Worm (Caenorhabditis elegans) whole organism, L4 larva: ENCODE results near the gene ZC239.13.

Experiments
- D1046.2 ChIP-seq: fragments of 200-800 bp; sonication (Bioruptor generic); IDR thresholded peaks from 2 replicates; pipeline ENCODE4 v1.3.6; 2022; ENCODE audit warnings: missing genetic modification characterization, missing compliant biosample characterization
- F37D6.2 ChIP-seq: sonication (generic microtip); optimal IDR thresholded peaks from 2 replicates; lab custom pipeline; 2016; ENCODE audit warnings: mild to moderate bottlenecking, missing genetic modification characterization, missing compliant biosample characterization
- F44E2.7 ChIP-seq: fragments of 200-800 bp; sonication (Bioruptor generic); IDR thresholded peaks from 2 replicates; pipeline ENCODE4 v2.1.2; 2022; ENCODE audit warnings: missing genetic modification characterization, missing compliant biosample characterization
- F49E8.2 ChIP-seq: sonication (generic microtip); optimal IDR thresholded peaks from 2 replicates; lab custom pipeline; 2016; ENCODE audit warnings: missing compliant biosample characterization, mild to moderate bottlenecking, missing genetic modification characterization, borderline replicate concordance
- T20F7.1 ChIP-seq: fragments of 200-800 bp; sonication (Bioruptor generic); optimal IDR thresholded peaks from 2 replicates; lab custom pipeline; 2018; ENCODE audit warnings: mild to moderate bottlenecking, missing genetic modification characterization, missing compliant biosample characterization
- T26A8.4 ChIP-seq: fragments of 200-800 bp; sonication (Bioruptor generic); IDR thresholded peaks from 2 replicates; pipeline ENCODE4 v1.3.6; 2022; ENCODE audit warnings: missing genetic modification characterization, missing compliant biosample characterization
- Y5F2A.4 ChIP-seq: fragments of 200-800 bp; sonication (Bioruptor generic); optimal IDR thresholded peaks from 2 replicates; lab custom pipeline; 2018; ENCODE audit warnings: mild to moderate bottlenecking, missing genetic modification characterization, missing compliant biosample characterization
- arid-1 ChIP-seq: fragments of 200-800 bp; sonication (Bioruptor generic); conservative IDR thresholded peaks from 2 replicates; pipeline ENCODE4 v1.3.6; 2022; ENCODE audit warnings: missing genetic modification reagents, missing genetic modification characterization, missing compliant biosample characterization
- attf-4 ChIP-seq: sonication (generic microtip); optimal IDR thresholded peaks from 3 replicates; lab custom pipeline; 2017; ENCODE audit warnings: missing biosample characterization, missing genetic modification characterization
- daf-8 ChIP-seq: fragments of 200-800 bp; sonication (Bioruptor generic); IDR thresholded peaks from 2 replicates; pipeline ENCODE4 v1.3.6; 2022; ENCODE audit warnings: missing genetic modification characterization, missing compliant biosample characterization
- dmd-6 ChIP-seq: fragments of 200-800 bp; sonication (Bioruptor generic); IDR thresholded peaks from 2 replicates; pipeline ENCODE4 v1.3.6; 2022; ENCODE audit warnings: missing genetic modification reagents, missing genetic modification characterization, missing compliant biosample characterization
- dmd-8 ChIP-seq: fragments of 200-800 bp; sonication (Bioruptor generic); IDR thresholded peaks from 2 replicates; pipeline ENCODE4 v1.3.6; 2022; ENCODE audit warnings: missing genetic modification characterization, missing compliant biosample characterization
- duxl-1 ChIP-seq: sonication (generic microtip); optimal IDR thresholded peaks from 2 replicates; lab custom pipeline; 2016; ENCODE audit warnings: mild to moderate bottlenecking, missing genetic modification characterization, moderate library complexity, missing compliant biosample characterization; ENCODE audit not compliant: poor library complexity
- dve-1 ChIP-seq: sonication (generic microtip); optimal IDR thresholded peaks from 2 replicates; lab custom pipeline; 2017; ENCODE audit warnings: antibody characterized with exemption, mild to moderate bottlenecking, missing genetic modification characterization, missing compliant biosample characterization; ENCODE audit not compliant: insufficient read depth
- egl-27 ChIP-seq: sonication (generic microtip); optimal IDR thresholded peaks from 3 replicates; lab custom pipeline; 2017; ENCODE audit warnings: missing biosample characterization, missing genetic modification reagents, missing genetic modification characterization
- egl-43 ChIP-seq: fragments of 200-800 bp; sonication (Bioruptor generic); IDR thresholded peaks from 2 replicates; pipeline ENCODE4 v1.3.6; 2022; ENCODE audit warnings: missing genetic modification reagents, missing genetic modification characterization, missing compliant biosample characterization
- fkh-10 ChIP-seq: fragments of 150-350 bp; optimal IDR thresholded peaks from 2 replicates; lab custom pipeline; 2014; ENCODE audit warnings: missing biosample characterization, missing genetic modification reagents, missing genetic modification characterization
- gei-8 ChIP-seq: fragments of 200-800 bp; sonication (Bioruptor generic); optimal IDR thresholded peaks from 2 replicates; lab custom pipeline; 2018; ENCODE audit warnings: mild to moderate bottlenecking, missing genetic modification characterization, missing compliant biosample characterization
- hif-1 ChIP-seq, 2 experiments: sonication (generic microtip); optimal IDR thresholded peaks; 2 replicates each; lab custom pipeline; 2016 to 2017; ENCODE audit warnings: missing compliant biosample characterization in 2 of 2, missing genetic modification characterization in 2 of 2, missing genetic modification reagents in 2 of 2, missing genotype in 2 of 2, mild to moderate bottlenecking in 1 of 2
- hlh-11 ChIP-seq: fragments of 200-800 bp; sonication (Bioruptor generic); optimal IDR thresholded peaks from 2 replicates; lab custom pipeline; 2018; ENCODE audit warnings: mild to moderate bottlenecking, missing genetic modification characterization, missing compliant biosample characterization
- hlh-30 ChIP-seq: sonication (generic microtip); optimal IDR thresholded peaks from 2 replicates; lab custom pipeline; 2017; ENCODE audit warnings: antibody characterized with exemption, mild to moderate bottlenecking, missing genetic modification characterization, missing compliant biosample characterization; ENCODE audit not compliant: insufficient read depth
- hmg-1.1 ChIP-seq: fragments of 200-800 bp; sonication (Bioruptor generic); IDR thresholded peaks from 2 replicates; pipeline ENCODE4 v1.3.6; 2022; ENCODE audit warnings: missing genetic modification reagents, missing genetic modification characterization, missing compliant biosample characterization
- lim-7 ChIP-seq: fragments of 200-800 bp; sonication (Bioruptor generic); IDR thresholded peaks from 2 replicates; pipeline ENCODE4 v1.3.6; 2022; ENCODE audit warnings: missing genetic modification characterization, missing compliant biosample characterization
- lin-15B ChIP-seq: fragments of 150-350 bp; sonication (generic microtip); optimal IDR thresholded peaks from 3 replicates; lab custom pipeline; 2014; ENCODE audit warnings: missing biosample characterization, missing genetic modification characterization
- lin-39 ChIP-seq: fragments of 150-350 bp; optimal IDR thresholded peaks from 2 replicates; lab custom pipeline; 2014; ENCODE audit warnings: missing biosample characterization, missing genetic modification reagents, missing genetic modification characterization
- lsy-2 ChIP-seq, 2 experiments: fragments of 150-350 bp in 1 of 2; sonication (generic microtip) in 1 of 2; optimal IDR thresholded peaks; 2 replicates each; lab custom pipeline; 2014 to 2017; ENCODE audit warnings: missing biosample characterization in 2 of 2, missing genetic modification characterization in 2 of 2
- madf-5 ChIP-seq, 2 experiments: fragments of 200-800 bp; sonication (Bioruptor generic); IDR thresholded peaks; 2 replicates each; pipeline ENCODE4 v1.3.6; 2022; ENCODE audit warnings: missing compliant biosample characterization in 2 of 2, missing genetic modification characterization in 2 of 2
- madf-9 ChIP-seq: fragments of 200-800 bp; sonication (Bioruptor generic); conservative IDR thresholded peaks from 2 replicates; pipeline ENCODE4 v1.3.6; 2022; ENCODE audit warnings: missing genetic modification reagents, missing genetic modification characterization, missing compliant biosample characterization
- mes-2 ChIP-seq: sonication (generic microtip); optimal IDR thresholded peaks from 2 replicates; lab custom pipeline; 2016; ENCODE audit warnings: missing genotype, mild to moderate bottlenecking, missing genetic modification characterization, missing compliant biosample characterization; ENCODE audit not compliant: poor library complexity, severe bottlenecking
- nhr-102 ChIP-seq: sonication (generic microtip); optimal IDR thresholded peaks from 2 replicates; lab custom pipeline; 2016; ENCODE audit warnings: mild to moderate bottlenecking, missing genetic modification characterization, moderate library complexity, missing compliant biosample characterization
- pha-4 ChIP-seq, 2 experiments: fragments of 150-350 bp in 1 of 2; fragments of 200-800 bp in 1 of 2; sonication (Bioruptor generic) in 1 of 2; IDR thresholded peaks in 1 of 2; optimal IDR thresholded peaks in 1 of 2; 2 replicates each; pipeline versions ENCODE4 v1.3.6 to Lab custom; 2014 to 2022; ENCODE audit warnings: missing genetic modification characterization in 2 of 2, missing genetic modification reagents in 2 of 2, missing biosample characterization in 1 of 2, missing compliant biosample characterization in 1 of 2
- pqm-1 ChIP-seq: sonication (generic microtip); optimal IDR thresholded peaks from 2 replicates; lab custom pipeline; 2017; ENCODE audit warnings: missing biosample characterization, missing genetic modification characterization
- rbr-2 ChIP-seq: sonication (generic microtip); optimal IDR thresholded peaks from 2 replicates; lab custom pipeline; 2016; ENCODE audit warnings: missing genotype, missing genetic modification characterization, missing compliant biosample characterization
- sdz-12 ChIP-seq: fragments of 200-800 bp; sonication (Bioruptor generic); optimal IDR thresholded peaks from 2 replicates; lab custom pipeline; 2018; ENCODE audit warnings: mild to moderate bottlenecking, missing genetic modification characterization, missing compliant biosample characterization
- set-16 ChIP-seq: fragments of 200-800 bp; sonication (Bioruptor generic); IDR thresholded peaks from 2 replicates; pipeline ENCODE4 v1.3.6; 2022; ENCODE audit warnings: missing genetic modification reagents, missing genetic modification characterization, missing compliant biosample characterization
- skn-1 ChIP-seq: fragments of 150-350 bp; optimal IDR thresholded peaks from 2 replicates; lab custom pipeline; 2014; ENCODE audit warnings: missing biosample characterization, missing genetic modification characterization
- snpc-1.2 ChIP-seq: fragments of 200-800 bp; sonication (Bioruptor generic); IDR thresholded peaks from 2 replicates; pipeline ENCODE4 v1.3.6; 2022; ENCODE audit warnings: missing genetic modification reagents, missing genetic modification characterization, missing compliant biosample characterization
- unc-39 ChIP-seq: sonication (generic microtip); optimal IDR thresholded peaks from 2 replicates; lab custom pipeline; 2017; ENCODE audit warnings: missing biosample characterization, missing genetic modification characterization
- unc-62 ChIP-seq, 3 experiments: fragments of 150-350 bp in 1 of 3; sonication (generic microtip); optimal IDR thresholded peaks in 2 of 3; peaks in 1 of 3; 1 replicate in 1 of 3; 2 replicates in 2 of 3; lab custom pipeline; 2014 to 2017; ENCODE audit warnings: missing biosample characterization in 3 of 3, missing genetic modification characterization in 3 of 3, missing genetic modification reagents in 3 of 3, missing genotype in 1 of 3
- vab-7 ChIP-seq: fragments of 200-800 bp; sonication (Bioruptor generic); IDR thresholded peaks from 2 replicates; pipeline ENCODE4 v1.3.6; 2022; ENCODE audit warnings: missing genetic modification reagents, missing genetic modification characterization, missing compliant biosample characterization
- zag-1 ChIP-seq: fragments of 150-350 bp; optimal IDR thresholded peaks from 2 replicates; lab custom pipeline; 2014; ENCODE audit warnings: missing biosample characterization, missing genetic modification characterization
- zfp-3 ChIP-seq: fragments of 200-800 bp; sonication (Bioruptor generic); conservative IDR thresholded peaks from 2 replicates; pipeline ENCODE4 v1.3.6; 2022; ENCODE audit warnings: missing genetic modification reagents, missing genetic modification characterization, missing compliant biosample characterization
- zip-2 ChIP-seq: fragments of 150-350 bp; optimal IDR thresholded peaks from 2 replicates; lab custom pipeline; 2014; ENCODE audit warnings: missing biosample characterization, missing genetic modification characterization

ZC239.13 gene

ce11 chrII:3222686-3223085 is at the start of gene ZC239.13:
Gene ZC239.13, minus strand, starts transcription at chrII:3222839.
- no peak for TF ChIP-seq hlh-11 (tag; lab: Kevin White, UChicago)
- no peak for TF ChIP-seq F44E2.7
- no peak for TF ChIP-seq hmg-1.1 (GFP tag; lab: Robert Waterston, UW)
- TF ChIP-seq pqm-1 (tag; lab: Kevin White, UChicago), result peak; percentile 26
- TF ChIP-seq daf-8 (GFP tag; lab: Robert Waterston, UW), result no peak

- TF ChIP-seq set-16 (GFP tag; lab: Robert Waterston, UW) (no peak), attf-4 (tag; lab: Kevin White, UChicago) (no peak), hlh-30 (tag; lab: Kevin White, UChicago) (peak; percentile 39)
These were observed 48.0 kb upstream of the ZC239.13 start for ce11 chrII:3270598-3270997.

ce11 chrII:3267815-3268214 is 45.2 kb upstream of the ZC239.13 start:
- TF ChIP-seq madf-9, result no peak
- TF ChIP-seq T20F7.1 (GFP tag; lab: Kevin White, UChicago), result no peak
- TF ChIP-seq madf-5 (GFP tag; IDR thresholded peaks at IDR 0.05; lab: Robert Waterston, UW), result peak in 1 of 2 experiments; percentile 55; a peak in 1 of 4 replicates
- no peak for TF ChIP-seq fkh-10 (GFP tag; lab: Kevin White, UChicago)
- 0 out of 2 replicates have a peak, but pooled peaks have one; percentile 10 for TF ChIP-seq hmg-1.1 (GFP tag; lab: Robert Waterston, UW)
- 0 out of 2 replicates have a peak, but pooled peaks have one; percentile 26 for TF ChIP-seq T26A8.4
- TF ChIP-seq F44E2.7, result no peak
- no peak for TF ChIP-seq lsy-2 (tag; optimal IDR thresholded peaks at IDR 0.05; lab: Kevin White, UChicago)
- no peak for TF ChIP-seq egl-27 (tag; lab: Kevin White, UChicago)
- peak; percentile 57; the same call in 1 of the 2 replicates for TF ChIP-seq vab-7 (GFP tag; lab: Robert Waterston, UW)
- no peak for TF ChIP-seq rbr-2 (tag; lab: Kevin White, UChicago)
- 0 out of 2 replicates have a peak, but pooled peaks have one; percentile 43 for TF ChIP-seq zfp-3 (GFP tag; lab: Robert Waterston, UW)
- TF ChIP-seq duxl-1 (tag; lab: Kevin White, UChicago), result peak; percentile 61
- no peak for TF ChIP-seq Y5F2A.4 (GFP tag; lab: Kevin White, UChicago)
- peak; percentile 70 for TF ChIP-seq lim-7 (GFP tag; lab: Robert Waterston, UW)
- no peak for TF ChIP-seq zag-1 (tag; lab: Kevin White, UChicago)
- TF ChIP-seq egl-43 (GFP tag; lab: Robert Waterston, UW), result 0 out of 2 replicates have a peak, but pooled peaks have one; percentile 61
- TF ChIP-seq gei-8 (GFP tag; lab: Kevin White, UChicago), result no peak
- peak; percentile 28; the same call in 1 of the 2 replicates for TF ChIP-seq dmd-6 (GFP tag; lab: Robert Waterston, UW)
- TF ChIP-seq lin-39 (tag; lab: Kevin White, UChicago), result no peak
- TF ChIP-seq dmd-8, result 0 out of 2 replicates have a peak, but pooled peaks have one; percentile 45
- no peak for TF ChIP-seq hif-1 (tag; optimal IDR thresholded peaks at IDR 0.05; lab: Kevin White, UChicago)
- TF ChIP-seq unc-62 (GFP tag; optimal IDR thresholded peaks at IDR 0.05 in 1 of 2; lab: Kevin White, UChicago), result no peak
- TF ChIP-seq unc-62 (tag; optimal IDR thresholded peaks at IDR 0.05; lab: Kevin White, UChicago), result no peak
- no peak for TF ChIP-seq skn-1 (tag; lab: Kevin White, UChicago)
- TF ChIP-seq D1046.2 (GFP tag; lab: Robert Waterston, UW), result no peak
- peak; percentile 55 for TF ChIP-seq mes-2
- TF ChIP-seq snpc-1.2 (GFP tag; lab: Robert Waterston, UW), result 0 out of 2 replicates have a peak, but pooled peaks have one; percentile 45
- TF ChIP-seq hlh-11 (tag; lab: Kevin White, UChicago), result no peak
- TF ChIP-seq F37D6.2 (tag; lab: Kevin White, UChicago), result no peak
- TF ChIP-seq F49E8.2 (tag; lab: Kevin White, UChicago), result no peak
- no peak for TF ChIP-seq zip-2 (tag; lab: Kevin White, UChicago)
- no peak for TF ChIP-seq daf-8 (GFP tag; lab: Robert Waterston, UW)
- TF ChIP-seq arid-1 (GFP tag; lab: Robert Waterston, UW), result no peak
- TF ChIP-seq nhr-102, result no peak
- TF ChIP-seq sdz-12 (GFP tag; lab: Kevin White, UChicago), result no peak
- TF ChIP-seq pha-4 (GFP tag; IDR thresholded peaks at IDR 0.05; lab: Robert Waterston, UW), result peak; percentile 53; the same call in 1 of the 2 replicates
- TF ChIP-seq pha-4 (tag; optimal IDR thresholded peaks at IDR 0.05; lab: Kevin White, UChicago), result no peak
- peak; percentile 27 for TF ChIP-seq dve-1 (tag; lab: Kevin White, UChicago)
- TF ChIP-seq unc-39, result no peak
- TF ChIP-seq lin-15B (tag; lab: Kevin White, UChicago), result no peak
